Worm (Caenorhabditis elegans): Measurements from ENCODE around the gene C28G1.10.

DNA sequence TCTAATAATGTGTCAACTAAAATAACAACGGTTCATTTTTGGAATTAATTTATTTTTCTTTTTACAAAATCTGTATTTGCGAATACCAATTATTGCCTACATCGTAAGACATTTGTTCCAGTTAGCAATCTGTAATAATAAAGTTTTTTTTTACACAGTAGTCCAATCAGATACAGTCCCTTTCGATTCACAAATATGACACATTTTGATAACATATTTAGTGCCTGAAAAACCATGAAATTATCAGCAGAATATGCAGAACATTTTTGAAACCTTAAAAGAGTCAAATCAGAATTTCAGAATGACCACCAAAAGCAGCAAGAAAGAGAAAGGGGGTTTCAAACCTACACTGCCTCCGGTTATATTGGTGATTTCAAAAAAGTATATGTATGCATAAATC lies 32.4 kb downstream of the C28G1.10 start, which contains the start of gene C06E2.2:
- TF ChIP-seq lsy-2 (tag; optimal IDR thresholded peaks at IDR 0.05) (no peak), lin-39 (tag; optimal IDR thresholded peaks at IDR 0.05) (no peak), nhr-11 (tag; optimal IDR thresholded peaks at IDR 0.05) (no peak), D1046.2 (GFP tag; IDR thresholded peaks at IDR 0.05) (no peak), ceh-82 (tag; optimal IDR thresholded peaks at IDR 0.05) (no peak), lin-13 (GFP tag; optimal IDR thresholded peaks at IDR 0.05) (no peak), hif-1 (tag; optimal IDR thresholded peaks at IDR 0.05) (no peak)

All from whole organism, L4 larva.